Fruit fly (Drosophila melanogaster): ENCODE measurements around the gene ClC-a.

dm6 chr3R:11758160-11758506, 54.9 kb downstream of the ClC-a start:
- TF ChIP-seq svp (GFP tag), result no peak
- TF ChIP-seq topi (GFP tag; optimal IDR thresholded peaks at IDR 0.05), result no peak
- no peak for TF ChIP-seq Met (GFP tag; optimal IDR thresholded peaks at IDR 0.05)
- TF ChIP-seq CG6792 (GFP tag; optimal IDR thresholded peaks at IDR 0.05), result no peak
- no peak for TF ChIP-seq CG8632 (GFP tag; optimal IDR thresholded peaks at IDR 0.05)
- no peak for TF ChIP-seq CG8119 (GFP tag; IDR thresholded peaks at IDR 0.05)
- no peak for TF ChIP-seq CG6854 (GFP tag; optimal IDR thresholded peaks at IDR 0.05)
- no peak for TF ChIP-seq Lpt (GFP tag; optimal IDR thresholded peaks at IDR 0.05)
